Fruit fly (Drosophila melanogaster): ENCODE results near the gene CG11911.
A peak's percentile ranks its signal among the peaks of the same experiment; 100 is the strongest.

Gene CG11911

DNA sequence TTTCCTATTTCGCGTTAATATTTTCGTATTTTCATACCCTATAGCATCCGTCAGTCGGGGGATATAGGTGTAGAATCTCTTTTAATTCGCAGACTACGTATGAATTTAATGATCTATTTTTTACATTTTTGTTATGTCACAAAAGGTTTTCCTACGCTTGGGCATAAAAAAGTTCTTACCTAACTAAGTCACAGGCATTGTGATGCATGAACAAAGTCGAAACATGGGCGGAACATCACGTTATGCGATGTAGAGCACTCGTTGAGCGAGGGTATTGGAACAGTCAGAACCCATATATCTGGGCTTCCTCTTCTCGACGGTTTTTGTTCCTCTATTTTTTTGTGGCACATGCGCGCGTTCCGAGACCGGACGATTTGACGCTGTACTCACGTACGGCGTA lies 11.9 kb downstream of the CG11911 start:
- TF ChIP-seq Hr96 (GFP tag; optimal IDR thresholded peaks at IDR 0.05) (no peak), ovo (GFP tag; optimal IDR thresholded peaks at IDR 0.05) (no peak), pad (GFP tag; optimal IDR thresholded peaks at IDR 0.05) (no peak), CG11617 (GFP tag; optimal IDR thresholded peaks at IDR 0.05) (no peak), bab1 (GFP tag; optimal IDR thresholded peaks at IDR 0.05) (peak; percentile 31), CG33017 (tag; optimal IDR thresholded peaks at IDR 0.05) (peak; percentile 7), CG7101 (tag; optimal IDR thresholded peaks at IDR 0.05) (peak; percentile 21), toe (GFP tag; optimal IDR thresholded peaks at IDR 0.05) (peak; percentile 11), CG5204 (GFP tag; optimal IDR thresholded peaks at IDR 0.05) (no peak), CG1620 (GFP tag; optimal IDR thresholded peaks at IDR 0.05) (no peak), cnc (optimal IDR thresholded peaks at IDR 0.05) (no peak)

DNA sequence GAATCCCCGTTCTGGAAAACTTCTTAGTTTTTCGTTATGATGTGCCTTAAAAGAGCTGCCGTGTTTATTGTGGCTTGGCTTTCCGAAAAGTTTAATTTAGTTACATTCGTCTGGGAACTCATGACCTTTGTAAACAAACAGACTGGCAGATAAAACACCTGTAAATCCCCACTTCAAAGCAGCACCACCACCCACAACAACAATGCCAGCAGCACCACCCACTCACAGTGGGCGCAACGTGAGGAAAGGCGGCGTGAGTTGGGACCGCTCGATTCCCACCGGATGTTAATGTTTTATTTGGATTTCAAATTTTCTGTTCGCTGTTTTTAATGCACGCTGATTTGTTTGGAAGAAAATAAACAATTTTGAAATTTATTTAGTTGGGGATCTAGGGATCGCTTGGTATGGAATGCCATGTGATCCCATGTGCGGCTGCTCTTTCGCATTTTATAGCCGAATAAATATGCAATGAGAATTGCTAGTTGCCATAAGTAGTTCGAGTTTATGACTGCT lies 12.8 kb downstream of the CG11911 start:
- TF ChIP-seq Hr96 (GFP tag; optimal IDR thresholded peaks at IDR 0.05) (no peak), CG33017 (tag; optimal IDR thresholded peaks at IDR 0.05) (no peak), CG5204 (GFP tag; optimal IDR thresholded peaks at IDR 0.05) (no peak), Clk (GFP tag; optimal IDR thresholded peaks at IDR 0.05) (no peak), CG7101 (tag; optimal IDR thresholded peaks at IDR 0.05) (no peak), CG7045 (GFP tag; optimal IDR thresholded peaks at IDR 0.05) (no peak), CG1620 (GFP tag; optimal IDR thresholded peaks at IDR 0.05) (no peak), bab1 (GFP tag; optimal IDR thresholded peaks at IDR 0.05) (no peak), ovo (GFP tag; optimal IDR thresholded peaks at IDR 0.05) (no peak), CG14711 (tag; optimal IDR thresholded peaks at IDR 0.05) (no peak), CG11617 (GFP tag; optimal IDR thresholded peaks at IDR 0.05) (no peak), pad (GFP tag; optimal IDR thresholded peaks at IDR 0.05) (no peak)

DNA sequence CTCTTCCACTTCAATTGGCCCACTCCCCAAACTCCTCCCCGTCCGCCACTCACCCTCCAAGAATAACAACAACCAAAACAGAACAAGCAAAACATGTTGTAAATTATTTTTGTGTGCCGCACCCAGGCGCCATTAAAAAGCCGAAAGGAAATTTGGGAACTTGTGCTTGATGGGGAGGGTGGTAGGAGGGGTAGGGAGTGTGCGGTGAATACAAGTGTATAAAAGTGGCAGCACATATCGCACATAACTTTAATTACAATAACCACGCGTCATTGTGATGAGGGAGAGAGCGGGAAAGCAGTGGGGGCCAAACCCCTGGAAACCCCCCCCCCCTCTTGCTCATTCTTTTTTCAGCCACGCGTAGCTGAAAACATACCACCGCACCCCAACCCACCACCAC lies 13.9 kb downstream of the CG11911 start:
- TF ChIP-seq CG7101 (tag; optimal IDR thresholded peaks at IDR 0.05) (no peak), ovo (GFP tag; optimal IDR thresholded peaks at IDR 0.05) (no peak), CG1620 (GFP tag; optimal IDR thresholded peaks at IDR 0.05) (no peak), CG33017 (tag; optimal IDR thresholded peaks at IDR 0.05) (no peak), CG14711 (tag; optimal IDR thresholded peaks at IDR 0.05) (no peak), cic (GFP tag; optimal IDR thresholded peaks at IDR 0.05) (no peak), Mnt (GFP tag; optimal IDR thresholded peaks at IDR 0.05) (no peak), bab1 (GFP tag; optimal IDR thresholded peaks at IDR 0.05) (no peak), kay (GFP tag; ENCODE audit: borderline replicate concordance) (no peak), Crg-1 (GFP tag; optimal IDR thresholded peaks at IDR 0.05) (no peak), Hr96 (GFP tag; optimal IDR thresholded peaks at IDR 0.05) (no peak)

DNA sequence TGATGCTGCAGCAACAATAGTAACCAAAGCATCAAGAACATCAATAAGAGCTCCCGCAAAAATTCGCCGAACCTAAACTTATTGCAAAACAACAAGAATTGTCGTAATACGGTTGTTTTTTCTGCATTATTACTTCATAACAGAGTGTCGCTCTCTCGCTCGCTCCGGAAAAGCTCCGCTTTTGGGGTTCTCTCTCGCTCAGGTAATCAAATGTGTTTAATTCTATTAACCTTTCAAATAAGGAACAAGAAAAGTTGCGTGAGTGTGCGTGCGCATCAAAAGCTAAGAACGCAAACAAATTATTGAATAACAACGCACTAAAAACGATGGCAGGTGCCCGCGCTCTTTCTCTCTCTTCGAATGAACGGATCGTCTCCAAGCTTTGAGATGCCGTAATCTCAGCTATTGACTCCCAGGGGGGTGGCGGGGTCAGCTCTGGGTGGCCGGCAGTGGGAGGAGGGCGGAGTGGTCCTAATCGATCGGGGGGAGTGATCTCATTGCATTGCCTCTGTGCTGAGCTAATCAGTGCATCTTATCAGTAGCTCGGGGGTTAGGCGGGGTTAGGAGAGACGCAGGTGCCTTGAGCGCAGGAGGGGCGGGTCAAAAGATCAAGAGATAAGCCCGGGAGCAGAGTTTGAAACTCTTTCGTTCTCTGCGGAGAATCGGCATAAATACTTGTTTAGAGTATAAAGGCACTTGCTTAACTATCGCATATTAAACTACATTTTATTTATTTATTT lies 14.7 kb downstream of the CG11911 start:
- TF ChIP-seq tj (GFP tag; optimal IDR thresholded peaks at IDR 0.05) (no peak), cnc (optimal IDR thresholded peaks at IDR 0.05) (no peak), Hr96 (GFP tag; optimal IDR thresholded peaks at IDR 0.05) (no peak), pad (GFP tag; optimal IDR thresholded peaks at IDR 0.05) (peak; percentile 39), Mnt (GFP tag; optimal IDR thresholded peaks at IDR 0.05) (no peak), CG11617 (GFP tag; optimal IDR thresholded peaks at IDR 0.05) (no peak), CG7045 (GFP tag; optimal IDR thresholded peaks at IDR 0.05) (no peak), toe (GFP tag; optimal IDR thresholded peaks at IDR 0.05) (no peak), CG5204 (GFP tag; optimal IDR thresholded peaks at IDR 0.05) (no peak), CG1620 (GFP tag; optimal IDR thresholded peaks at IDR 0.05) (no peak), ovo (GFP tag; optimal IDR thresholded peaks at IDR 0.05) (peak; percentile 41), CG33017 (tag; optimal IDR thresholded peaks at IDR 0.05) (no peak), Crg-1 (GFP tag; optimal IDR thresholded peaks at IDR 0.05) (no peak), CG12768 (GFP tag; optimal IDR thresholded peaks at IDR 0.05) (no peak), bab1 (GFP tag; optimal IDR thresholded peaks at IDR 0.05) (no peak), CG14711 (tag; optimal IDR thresholded peaks at IDR 0.05) (no peak), kay (GFP tag; ENCODE audit: borderline replicate concordance) (no peak), CG7101 (tag; optimal IDR thresholded peaks at IDR 0.05) (no peak), cic (GFP tag; optimal IDR thresholded peaks at IDR 0.05) (peak; percentile 33), Clk (GFP tag; optimal IDR thresholded peaks at IDR 0.05) (no peak)

DNA sequence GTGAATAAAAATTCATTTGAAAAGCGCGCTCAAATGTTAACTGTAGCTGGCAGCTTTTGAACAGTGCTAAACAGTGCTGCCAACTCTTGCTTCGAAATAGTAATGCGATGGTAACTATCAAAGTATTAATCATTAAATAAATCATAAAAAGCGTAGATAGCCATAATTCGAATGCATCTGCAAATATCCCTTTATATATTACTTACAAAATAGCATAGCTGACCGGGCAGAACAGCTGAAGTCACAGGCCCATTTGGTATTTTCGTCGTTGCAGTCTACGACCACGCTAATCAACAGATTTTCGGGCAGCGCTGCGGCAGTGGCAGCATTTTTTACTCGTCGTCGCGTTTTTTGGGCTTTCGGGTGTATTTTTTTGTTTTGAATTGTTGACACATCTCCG lies 15.4 kb downstream of the CG11911 start, which contains the start of gene Plc21C:
Plc21C (plus strand) TSS at position 290 of the 400 bp plus-strand sequence.
- TF ChIP-seq CG12768 (GFP tag; optimal IDR thresholded peaks at IDR 0.05) (no peak), CG33017 (tag; optimal IDR thresholded peaks at IDR 0.05) (peak; percentile 45), CG1620 (GFP tag; optimal IDR thresholded peaks at IDR 0.05) (peak; percentile 74), toe (GFP tag; optimal IDR thresholded peaks at IDR 0.05) (peak; percentile 79), CG7045 (GFP tag; optimal IDR thresholded peaks at IDR 0.05) (peak; percentile 4), CG7101 (tag; optimal IDR thresholded peaks at IDR 0.05) (peak; percentile 16), Crg-1 (GFP tag; optimal IDR thresholded peaks at IDR 0.05) (peak; percentile 22), CG11617 (GFP tag; optimal IDR thresholded peaks at IDR 0.05) (peak; percentile 24), Clk (GFP tag; optimal IDR thresholded peaks at IDR 0.05) (no peak), CG14711 (tag; optimal IDR thresholded peaks at IDR 0.05) (peak; percentile 45), ovo (GFP tag; optimal IDR thresholded peaks at IDR 0.05) (peak; percentile 82), Mnt (GFP tag; optimal IDR thresholded peaks at IDR 0.05) (peak; percentile 43), cnc (optimal IDR thresholded peaks at IDR 0.05) (no peak), CG5204 (GFP tag; optimal IDR thresholded peaks at IDR 0.05) (no peak), cic (GFP tag; optimal IDR thresholded peaks at IDR 0.05) (peak; percentile 35), pad (GFP tag; optimal IDR thresholded peaks at IDR 0.05) (peak; percentile 28), tj (GFP tag; optimal IDR thresholded peaks at IDR 0.05) (no peak), kay (GFP tag; ENCODE audit: borderline replicate concordance) (no peak), Hr96 (GFP tag; optimal IDR thresholded peaks at IDR 0.05) (no peak), bab1 (GFP tag; optimal IDR thresholded peaks at IDR 0.05) (peak; percentile 75)

Measured in whole organism, adult.